Worm (Caenorhabditis elegans) whole organism, early embryonic: Measurements from ENCODE around the gene ntr-2.

Experiments used
- B0310.2 ChIP-seq: sonication (generic microtip); optimal IDR thresholded peaks from 2 replicates; lab custom pipeline; 2016; ENCODE audit warnings: mild to moderate bottlenecking, missing genetic modification characterization, missing compliant biosample characterization
- F13C5.2 ChIP-seq: sonication (generic microtip); optimal IDR thresholded peaks from 2 replicates; lab custom pipeline; 2017; ENCODE audit warnings: mild to moderate bottlenecking, missing genetic modification characterization, inconsistent platforms, missing compliant biosample characterization
- aly-1 ChIP-seq: sonication (generic microtip); optimal IDR thresholded peaks from 2 replicates; lab custom pipeline; 2016; ENCODE audit warnings: missing genetic modification characterization, missing compliant biosample characterization
- ama-1 ChIP-seq: fragments of 150-350 bp; optimal IDR thresholded peaks from 2 replicates; lab custom pipeline; 2014
- ceh-13 ChIP-seq: fragments of 200-800 bp; sonication (Bioruptor generic); optimal IDR thresholded peaks from 2 replicates; lab custom pipeline; 2018; ENCODE audit warnings: mild to moderate bottlenecking, missing genetic modification characterization, missing compliant biosample characterization
- ceh-36 ChIP-seq: sonication (generic microtip); optimal IDR thresholded peaks from 2 replicates; lab custom pipeline; 2016; ENCODE audit warnings: missing genetic modification characterization, inconsistent platforms, missing compliant biosample characterization
- ets-7 ChIP-seq: sonication (generic microtip); optimal IDR thresholded peaks from 2 replicates; lab custom pipeline; 2016; ENCODE audit warnings: missing genotype, missing genetic modification characterization, missing compliant biosample characterization
- flt-1 ChIP-seq: fragments of 200-800 bp; sonication (Bioruptor generic); IDR thresholded peaks from 2 replicates; pipeline ENCODE4 v1.3.6; 2022; ENCODE audit warnings: missing genetic modification characterization, missing compliant biosample characterization
- hmbx-1 ChIP-seq: sonication (generic microtip); optimal IDR thresholded peaks from 2 replicates; lab custom pipeline; 2016; ENCODE audit warnings: mild to moderate bottlenecking, missing genetic modification characterization, missing compliant biosample characterization
- hmg-4 ChIP-seq: fragments of 200-800 bp; sonication (Bioruptor generic); optimal IDR thresholded peaks from 2 replicates; lab custom pipeline; 2018; ENCODE audit warnings: mild to moderate bottlenecking, missing genetic modification characterization, missing compliant biosample characterization
- hnd-1 ChIP-seq: sonication (generic microtip); optimal IDR thresholded peaks from 2 replicates; lab custom pipeline; 2016; ENCODE audit warnings: missing genetic modification characterization, missing compliant biosample characterization
- pes-1 ChIP-seq: fragments of 200-800 bp; sonication (Bioruptor generic); IDR thresholded peaks from 2 replicates; pipeline ENCODE4 v1.3.6; 2022; ENCODE audit warnings: missing genetic modification reagents, missing genetic modification characterization, missing compliant biosample characterization
- scrt-1 ChIP-seq: fragments of 200-800 bp; sonication (Bioruptor generic); IDR thresholded peaks from 2 replicates; pipeline ENCODE4 v1.3.6; 2022; ENCODE audit warnings: missing genetic modification characterization, missing compliant biosample characterization
- sea-1 ChIP-seq: fragments of 200-800 bp; sonication (Bioruptor generic); conservative IDR thresholded peaks from 2 replicates; pipeline ENCODE4 v1.3.6; 2022; ENCODE audit warnings: missing genetic modification characterization, missing compliant biosample characterization
- tbx-11 ChIP-seq: fragments of 200-800 bp; sonication (Bioruptor generic); IDR thresholded peaks from 2 replicates; pipeline ENCODE4 v1.3.6; 2022; ENCODE audit warnings: missing genetic modification characterization, missing compliant biosample characterization
- tbx-37 ChIP-seq: fragments of 200-800 bp; sonication (Bioruptor generic); conservative IDR thresholded peaks from 2 replicates; pipeline ENCODE4 v1.3.6; 2022; ENCODE audit warnings: missing genetic modification reagents, missing genetic modification characterization, missing compliant biosample characterization
- tra-4 ChIP-seq: sonication (generic microtip); optimal IDR thresholded peaks from 2 replicates; lab custom pipeline; 2017; ENCODE audit warnings: missing genetic modification characterization, missing compliant biosample characterization

Gene ntr-2

ce11 chrX:14964253-14964652 is 35.5 kb upstream of the ntr-2 start, which contains the start of gene rgs-11:
Gene rgs-11 (plus strand): TSS chrX:14964553.
- TF ChIP-seq flt-1 (GFP tag; lab: Robert Waterston, UW) (no peak), hmbx-1 (tag; lab: Kevin White, UChicago) (no peak), hnd-1 (tag; lab: Kevin White, UChicago) (no peak), tbx-37 (GFP tag; lab: Robert Waterston, UW) (no peak), ama-1 (no peak), ets-7 (tag; lab: Kevin White, UChicago) (no peak), scrt-1 (GFP tag; lab: Robert Waterston, UW) (no peak)

ce11 chrX:14962456-14962855 is 33.7 kb upstream of the ntr-2 start, which contains the start of gene rgs-10:
Gene rgs-10 (plus strand): TSS chrX:14962756.
- TF ChIP-seq sea-1 (GFP tag; lab: Robert Waterston, UW) (no peak), hmg-4 (no peak), ceh-13 (GFP tag; lab: Kevin White, UChicago) (no peak), scrt-1 (GFP tag; lab: Robert Waterston, UW) (no peak), B0310.2 (tag; lab: Kevin White, UChicago) (no peak), F13C5.2 (tag; lab: Kevin White, UChicago) (no peak), tbx-37 (GFP tag; lab: Robert Waterston, UW) (no peak), ets-7 (tag; lab: Kevin White, UChicago) (no peak), hnd-1 (tag; lab: Kevin White, UChicago) (no peak), tbx-11 (GFP tag; lab: Robert Waterston, UW) (no peak), pes-1 (GFP tag; lab: Robert Waterston, UW) (no peak), ama-1 (no peak), ceh-36 (tag; lab: Kevin White, UChicago) (no peak), tra-4 (tag; lab: Kevin White, UChicago) (no peak), flt-1 (GFP tag; lab: Robert Waterston, UW) (no peak), aly-1 (tag; lab: Kevin White, UChicago) (no peak), hmbx-1 (tag; lab: Kevin White, UChicago) (no peak)

DNA sequence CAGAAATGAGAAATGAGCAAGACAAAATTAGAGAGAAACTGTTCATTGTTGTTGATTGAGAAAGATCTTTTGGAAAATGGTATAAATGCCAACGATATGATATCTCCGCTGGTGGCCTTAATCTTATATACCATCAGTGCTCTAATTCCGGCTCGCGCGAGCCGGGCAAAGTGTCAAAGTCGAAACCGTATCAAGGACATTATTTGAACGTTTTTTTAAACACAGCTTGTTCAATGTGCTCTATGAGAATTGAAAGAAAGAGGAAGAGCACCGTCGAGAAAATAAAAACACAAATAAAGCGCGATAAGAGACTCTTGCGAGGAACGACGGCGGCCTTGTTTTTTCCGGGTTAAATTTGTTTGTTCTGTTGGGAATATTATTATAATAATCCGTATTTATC is 32.7 kb upstream of the ntr-2 start, which contains the start of gene idpp-3:
Gene idpp-3, minus strand, starts transcription at position 101 of the 400 bp plus-strand sequence.
- TF ChIP-seq aly-1 (tag; lab: Kevin White, UChicago) = no peak
- TF ChIP-seq tbx-11 (GFP tag; lab: Robert Waterston, UW) = no peak
- TF ChIP-seq hmbx-1 (tag; lab: Kevin White, UChicago) = no peak
- TF ChIP-seq scrt-1 (GFP tag; lab: Robert Waterston, UW) = no peak
- TF ChIP-seq flt-1 (GFP tag; lab: Robert Waterston, UW) = no peak
- no peak for TF ChIP-seq ets-7 (tag; lab: Kevin White, UChicago)
- no peak for TF ChIP-seq tra-4 (tag; lab: Kevin White, UChicago)
- TF ChIP-seq ama-1 = no peak
- TF ChIP-seq sea-1 (GFP tag; lab: Robert Waterston, UW) = no peak
- TF ChIP-seq B0310.2 (tag; lab: Kevin White, UChicago) = no peak
- no peak for TF ChIP-seq hnd-1 (tag; lab: Kevin White, UChicago)
- TF ChIP-seq hmg-4 = no peak
- TF ChIP-seq ceh-36 (tag; lab: Kevin White, UChicago) = no peak
- TF ChIP-seq pes-1 (GFP tag; lab: Robert Waterston, UW) = no peak
- TF ChIP-seq tbx-37 (GFP tag; lab: Robert Waterston, UW) = no peak
- no peak for TF ChIP-seq ceh-13 (GFP tag; lab: Kevin White, UChicago)
- TF ChIP-seq F13C5.2 (tag; lab: Kevin White, UChicago) = no peak

DNA sequence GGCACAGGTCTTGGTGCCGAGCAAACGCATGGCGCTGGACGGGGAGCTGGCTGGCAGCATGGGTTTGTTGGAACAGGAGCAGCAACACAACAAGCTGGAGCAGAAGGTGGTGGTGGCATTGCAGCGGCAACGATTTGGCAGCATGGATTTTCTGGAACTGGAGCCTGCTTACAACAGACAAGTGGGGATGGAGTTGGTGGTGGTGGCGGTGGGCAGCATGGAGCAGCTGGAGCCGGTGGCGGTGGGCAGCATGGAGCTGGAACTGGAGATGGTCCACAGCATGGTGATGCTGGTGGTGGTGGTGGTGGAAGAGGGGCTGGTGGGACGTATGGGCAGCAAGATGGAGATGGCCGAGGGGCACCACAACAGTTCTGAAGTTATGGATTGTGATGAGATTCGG is 32.1 kb upstream of the ntr-2 start:
- TF ChIP-seq sea-1 (GFP tag; lab: Robert Waterston, UW) = no peak
- peak; percentile 24; the same call in 1 of the 2 replicates for TF ChIP-seq scrt-1 (GFP tag; lab: Robert Waterston, UW)
- TF ChIP-seq ceh-13 (GFP tag; lab: Kevin White, UChicago) = no peak
- TF ChIP-seq hmbx-1 (tag; lab: Kevin White, UChicago) = no peak
- TF ChIP-seq ceh-36 (tag; lab: Kevin White, UChicago) = no peak

DNA sequence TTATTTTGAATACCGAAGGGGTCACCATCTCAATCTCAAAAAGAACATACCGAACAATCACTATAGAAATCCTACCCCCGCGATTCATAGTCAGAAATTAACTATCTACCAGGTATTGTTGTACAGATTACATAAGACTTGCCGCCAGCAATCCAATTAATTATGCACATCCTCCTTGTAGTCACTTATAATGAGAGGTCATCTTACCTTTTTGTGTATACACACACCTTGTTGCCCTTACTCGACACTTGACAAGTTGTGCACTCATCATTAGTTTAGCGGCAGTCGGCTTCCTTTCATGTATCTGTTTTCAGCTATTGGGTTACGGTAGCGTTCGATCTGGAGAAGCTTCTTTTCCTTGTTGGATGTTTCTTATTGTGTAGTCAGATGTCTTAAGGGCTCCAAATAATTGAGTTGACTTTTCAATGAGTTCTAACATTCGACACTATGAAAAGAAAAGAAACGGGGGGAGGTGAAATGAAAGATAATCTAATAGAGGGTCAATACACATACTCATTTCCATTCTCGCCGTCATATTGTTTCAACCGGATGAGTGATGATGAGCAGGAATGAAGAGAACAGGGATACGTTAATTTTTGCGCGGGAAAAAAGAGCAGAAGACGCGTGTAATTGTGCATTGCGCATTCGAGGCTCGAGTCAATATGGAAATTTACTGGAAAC is 30.8 kb upstream of the ntr-2 start:
- TF ChIP-seq tbx-37 (GFP tag; lab: Robert Waterston, UW) = no peak

DNA sequence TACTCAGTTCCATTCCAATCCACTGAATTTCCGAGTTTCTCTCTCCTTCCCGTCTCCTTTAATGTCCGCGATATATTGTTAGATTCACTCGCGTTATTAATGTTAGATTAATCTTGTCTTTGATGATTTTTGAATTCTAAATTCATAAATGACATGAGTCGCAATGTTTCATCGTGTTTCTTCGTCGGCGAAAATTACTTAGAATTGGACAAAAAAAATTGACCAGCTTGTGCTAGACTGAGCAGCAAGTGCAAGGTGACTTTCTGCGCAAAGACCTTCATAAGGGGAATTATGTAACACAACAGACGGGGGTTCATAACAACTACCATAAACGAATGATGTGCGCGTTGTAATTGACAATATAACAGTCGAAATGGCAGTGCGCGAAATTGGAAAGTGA is 29.6 kb upstream of the ntr-2 start:
- TF ChIP-seq hnd-1 (tag; lab: Kevin White, UChicago) = no peak
- no peak for TF ChIP-seq scrt-1 (GFP tag; lab: Robert Waterston, UW)
- TF ChIP-seq B0310.2 (tag; lab: Kevin White, UChicago) = no peak

ce11 chrX:14957176-14957575 is 28.4 kb upstream of the ntr-2 start:
- TF ChIP-seq hmbx-1 (tag; lab: Kevin White, UChicago) (no peak), ceh-36 (tag; lab: Kevin White, UChicago) (no peak), B0310.2 (tag; lab: Kevin White, UChicago) (no peak), sea-1 (GFP tag; lab: Robert Waterston, UW) (no peak), hmg-4 (no peak), tbx-11 (GFP tag; lab: Robert Waterston, UW) (no peak), ets-7 (tag; lab: Kevin White, UChicago) (no peak), pes-1 (GFP tag; lab: Robert Waterston, UW) (no peak), tbx-37 (GFP tag; lab: Robert Waterston, UW) (no peak), F13C5.2 (tag; lab: Kevin White, UChicago) (no peak), ceh-13 (GFP tag; lab: Kevin White, UChicago) (no peak), aly-1 (tag; lab: Kevin White, UChicago) (no peak), hnd-1 (tag; lab: Kevin White, UChicago) (no peak), ama-1 (no peak), flt-1 (GFP tag; lab: Robert Waterston, UW) (no peak), tra-4 (tag; lab: Kevin White, UChicago) (no peak), scrt-1 (GFP tag; lab: Robert Waterston, UW) (no peak)
